Fruit fly (Drosophila melanogaster): ENCODE measurements around the gene CG6163.

CG6163 gene

DNA sequence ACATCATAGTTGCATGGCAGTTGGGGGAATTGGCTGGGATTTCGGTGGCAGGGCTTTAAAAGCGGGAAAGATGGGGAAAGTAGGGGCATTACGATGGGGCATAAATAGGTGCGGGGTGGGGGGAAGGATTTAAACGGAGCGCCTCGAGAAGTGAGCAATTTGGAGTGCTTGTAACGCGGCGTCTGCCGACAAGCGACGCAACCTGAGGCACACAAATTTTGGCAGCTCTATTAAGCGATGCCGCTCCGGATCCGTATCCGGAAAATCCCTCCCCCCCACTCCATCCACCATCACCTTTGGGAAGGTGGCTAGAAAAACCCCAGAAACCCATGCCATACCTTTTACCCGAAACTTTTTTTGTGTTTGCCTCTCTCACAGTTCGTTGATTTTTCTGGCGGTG is 5.1 kb downstream of the CG6163 start:
- TF ChIP-seq D1 (tag; optimal IDR thresholded peaks at IDR 0.05) = no peak
- TF ChIP-seq fd96Ca (GFP tag; IDR thresholded peaks at IDR 0.05) = no peak
- TF ChIP-seq CG4496 (GFP tag; IDR thresholded peaks at IDR 0.05) = no peak
- TF ChIP-seq CG17806 (tag; optimal IDR thresholded peaks at IDR 0.05) = no peak
- TF ChIP-seq Pif1B (GFP tag; optimal IDR thresholded peaks at IDR 0.05) = no peak
- no peak for TF ChIP-seq rn (GFP tag; IDR thresholded peaks at IDR 0.05)
- TF ChIP-seq Pif1A (GFP tag; optimal IDR thresholded peaks at IDR 0.05) = no peak
- no peak for TF ChIP-seq CG32121 (GFP tag; IDR thresholded peaks at IDR 0.05)
- TF ChIP-seq CG12605 (GFP tag; IDR thresholded peaks at IDR 0.05) = no peak
- no peak for TF ChIP-seq CG8159 (tag; optimal IDR thresholded peaks at IDR 0.05)
- no peak for TF ChIP-seq CG13204 (GFP tag; optimal IDR thresholded peaks at IDR 0.05)
- TF ChIP-seq CG14655 (GFP tag; optimal IDR thresholded peaks at IDR 0.05) = no peak
- no peak for TF ChIP-seq gl (tag; optimal IDR thresholded peaks at IDR 0.05)
- TF ChIP-seq Snoo (tag; optimal IDR thresholded peaks at IDR 0.05) = no peak
- no peak for TF ChIP-seq CG8301 (tag; optimal IDR thresholded peaks at IDR 0.05)
- TF ChIP-seq CG10348 (GFP tag; IDR thresholded peaks at IDR 0.05) = no peak
- TF ChIP-seq CG9948 (tag; optimal IDR thresholded peaks at IDR 0.05) = no peak
- TF ChIP-seq Ets98B (GFP tag; IDR thresholded peaks at IDR 0.05) = no peak
- TF ChIP-seq CG34367 (tag; optimal IDR thresholded peaks at IDR 0.05) = no peak

DNA sequence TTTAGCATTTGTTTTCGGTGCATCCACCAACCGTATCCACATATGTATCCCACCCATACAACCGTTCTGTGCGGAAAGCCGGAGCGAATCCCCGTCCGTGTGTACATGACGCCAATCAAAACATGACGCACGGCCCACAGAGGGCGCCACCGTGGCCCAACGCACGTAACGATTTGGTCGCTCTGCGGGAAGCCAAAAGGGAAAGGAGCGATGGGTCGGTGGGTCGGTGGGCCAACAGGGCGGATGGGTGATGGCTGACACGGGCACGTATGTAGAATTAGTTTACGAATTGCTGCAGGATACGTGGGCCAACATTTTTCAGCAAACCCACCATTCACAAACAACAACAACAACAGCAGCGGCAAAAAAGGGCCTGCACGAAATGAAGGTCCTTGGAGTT is 6.0 kb downstream of the CG6163 start:
- TF ChIP-seq CG8301 (tag; optimal IDR thresholded peaks at IDR 0.05) (no peak), CG4496 (GFP tag; IDR thresholded peaks at IDR 0.05) (peak; percentile 57; the same call in 1 of the 3 replicates)

DNA sequence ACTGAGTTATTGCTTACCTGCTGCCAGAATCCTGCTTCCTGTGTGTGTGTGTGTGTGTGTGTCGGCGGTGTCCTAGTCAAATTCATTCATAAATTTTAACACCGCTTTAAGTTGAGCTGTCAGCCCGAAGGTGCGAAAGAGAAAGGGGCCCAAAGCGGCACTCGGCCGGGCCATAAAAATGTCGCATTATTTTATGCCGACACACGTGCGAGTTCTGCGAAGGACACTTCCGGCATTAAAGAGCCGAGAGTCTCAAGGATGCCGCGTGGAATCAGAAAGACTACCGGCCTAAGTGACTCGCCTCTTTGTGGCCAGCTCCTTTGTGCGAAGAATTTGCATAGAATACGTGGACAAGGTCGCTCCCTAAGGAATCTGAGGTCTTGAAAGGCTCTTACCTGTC is 7.6 kb downstream of the CG6163 start:
- no peak for TF ChIP-seq gl (tag; optimal IDR thresholded peaks at IDR 0.05)
- 0 out of 3 replicates have a peak, but pooled peaks have one; percentile 30 for TF ChIP-seq CG4496 (GFP tag; IDR thresholded peaks at IDR 0.05)
- TF ChIP-seq CG34367 (tag; optimal IDR thresholded peaks at IDR 0.05) = no peak

DNA sequence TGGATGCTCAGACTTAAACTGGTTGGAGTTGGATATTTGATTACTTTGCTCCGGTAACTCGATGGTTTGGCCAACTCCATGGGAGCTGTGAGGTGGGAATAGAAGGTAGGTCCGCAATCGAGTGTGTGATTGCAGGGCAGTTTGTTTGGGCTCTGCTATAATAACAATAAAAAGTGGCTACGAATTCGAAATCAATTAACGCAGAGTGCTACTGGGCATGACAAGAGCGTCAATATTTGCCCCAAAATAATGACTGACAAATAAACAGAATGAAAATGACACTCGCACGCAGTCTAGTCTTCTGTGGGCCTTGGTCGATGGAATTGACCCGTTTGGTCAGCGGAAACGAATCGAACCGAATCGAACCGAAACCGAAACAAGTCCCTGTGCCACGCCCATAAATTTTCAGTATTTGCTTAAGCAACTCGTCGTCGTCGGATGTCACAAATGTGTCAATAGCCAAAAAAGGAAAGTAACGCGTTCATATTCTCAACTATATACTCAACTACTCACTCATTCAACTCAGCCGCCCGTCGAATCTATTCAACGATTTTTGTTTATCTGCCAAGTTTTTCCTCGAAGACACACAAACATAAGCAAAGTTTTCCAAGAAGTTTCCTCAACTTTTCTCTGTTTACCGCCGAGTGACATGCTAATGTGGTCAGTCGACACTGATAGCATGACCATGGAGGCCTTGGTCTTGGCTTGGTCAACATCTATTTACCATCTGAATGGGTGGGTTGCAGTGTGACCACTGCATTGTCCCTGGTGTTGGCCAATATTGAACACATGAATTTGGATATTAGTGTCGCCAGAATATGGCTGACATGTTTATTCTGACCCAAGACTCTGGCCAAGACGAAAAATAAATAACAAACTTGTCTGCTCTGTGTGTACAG is 9.0 kb downstream of the CG6163 start:
- TF ChIP-seq Snoo (tag; optimal IDR thresholded peaks at IDR 0.05) (no peak), D1 (tag; optimal IDR thresholded peaks at IDR 0.05) (no peak), Pif1A (GFP tag; optimal IDR thresholded peaks at IDR 0.05) (no peak), gl (tag; optimal IDR thresholded peaks at IDR 0.05) (no peak), CG13204 (GFP tag; optimal IDR thresholded peaks at IDR 0.05) (no peak), Ets98B (GFP tag; IDR thresholded peaks at IDR 0.05) (no peak), CG34367 (tag; optimal IDR thresholded peaks at IDR 0.05) (no peak), CG10348 (GFP tag; IDR thresholded peaks at IDR 0.05) (no peak), CG8301 (tag; optimal IDR thresholded peaks at IDR 0.05) (no peak), rn (GFP tag; IDR thresholded peaks at IDR 0.05) (no peak), CG17806 (tag; optimal IDR thresholded peaks at IDR 0.05) (no peak)

DNA sequence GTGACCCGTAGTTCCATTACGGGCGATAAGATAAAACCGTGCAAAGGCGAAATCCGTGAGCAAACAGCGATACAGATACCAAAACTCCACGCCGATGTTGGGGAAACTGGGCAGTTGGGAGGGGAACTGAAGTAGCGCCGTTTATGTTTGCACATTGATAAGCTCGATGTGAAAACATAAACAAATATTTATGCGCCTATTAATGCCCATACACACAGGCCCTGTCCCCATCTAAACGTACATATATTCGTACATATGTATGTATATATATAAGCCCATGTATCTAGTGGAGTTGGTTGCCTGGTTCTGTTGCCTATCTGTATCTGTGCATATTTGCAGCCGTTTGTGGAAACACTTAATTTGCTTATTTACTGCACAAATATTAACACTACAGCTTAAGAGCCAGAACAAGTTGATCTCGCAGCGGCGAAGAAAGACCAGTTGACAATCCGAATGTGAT is 10.4 kb downstream of the CG6163 start:
- TF ChIP-seq CG4496 (GFP tag; IDR thresholded peaks at IDR 0.05) (no peak), CG8159 (tag; optimal IDR thresholded peaks at IDR 0.05) (peak; percentile 77), CG13204 (GFP tag; optimal IDR thresholded peaks at IDR 0.05) (peak; percentile 73), Ets98B (GFP tag; IDR thresholded peaks at IDR 0.05) (0 out of 2 replicates have a peak, but pooled peaks have one; percentile 35), CG15710 (tag; optimal IDR thresholded peaks at IDR 0.05) (peak; percentile 68), Pif1B (GFP tag; optimal IDR thresholded peaks at IDR 0.05) (peak; percentile 87), Snoo (tag; optimal IDR thresholded peaks at IDR 0.05) (peak; percentile 74), CG12605 (GFP tag; IDR thresholded peaks at IDR 0.05) (peak; percentile 53), CG32121 (GFP tag; IDR thresholded peaks at IDR 0.05) (0 out of 2 replicates have a peak, but pooled peaks have one; percentile 55), CG8301 (tag; optimal IDR thresholded peaks at IDR 0.05) (peak; percentile 48), CG10348 (GFP tag; IDR thresholded peaks at IDR 0.05) (no peak), CG9948 (tag; optimal IDR thresholded peaks at IDR 0.05) (peak; percentile 48), rn (GFP tag; IDR thresholded peaks at IDR 0.05) (no peak), D1 (tag; optimal IDR thresholded peaks at IDR 0.05) (no peak), CG17806 (tag; optimal IDR thresholded peaks at IDR 0.05) (peak; percentile 65), fd96Ca (GFP tag; IDR thresholded peaks at IDR 0.05) (peak; percentile 61; the same call in 2 of the 3 replicates), Pif1A (GFP tag; optimal IDR thresholded peaks at IDR 0.05) (peak; percentile 90), gl (tag; optimal IDR thresholded peaks at IDR 0.05) (peak; percentile 85), CG34367 (tag; optimal IDR thresholded peaks at IDR 0.05) (peak; percentile 79), EcR (GFP tag; optimal IDR thresholded peaks at IDR 0.05) (peak; percentile 53), CG14655 (GFP tag; optimal IDR thresholded peaks at IDR 0.05) (peak; percentile 75)

DNA sequence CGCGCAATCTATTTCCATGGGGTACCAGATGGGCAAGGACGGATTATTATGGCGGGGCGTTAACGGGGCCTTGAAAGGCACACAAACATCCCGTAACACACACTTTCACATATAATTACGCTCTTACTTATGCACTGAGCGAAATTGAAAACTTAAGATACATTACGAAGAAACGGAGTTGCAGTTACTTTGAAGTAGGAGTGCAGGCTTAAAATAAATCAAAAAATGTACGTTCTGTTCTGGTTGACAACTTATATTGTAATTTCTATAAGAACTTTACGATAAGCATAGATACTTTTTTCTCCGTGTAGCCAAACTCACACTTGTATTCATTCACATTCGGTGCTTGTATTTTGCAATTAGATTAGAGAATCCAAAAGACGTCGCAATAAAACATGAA is 11.7 kb downstream of the CG6163 start:
- TF ChIP-seq CG14655 (GFP tag; optimal IDR thresholded peaks at IDR 0.05) (peak; percentile 63), Snoo (tag; optimal IDR thresholded peaks at IDR 0.05) (peak; percentile 68), CG9948 (tag; optimal IDR thresholded peaks at IDR 0.05) (no peak), EcR (GFP tag; optimal IDR thresholded peaks at IDR 0.05) (no peak), fd96Ca (GFP tag; IDR thresholded peaks at IDR 0.05) (peak; percentile 65; the same call in 2 of the 3 replicates), CG32121 (GFP tag; IDR thresholded peaks at IDR 0.05) (peak; percentile 61; the same call in 1 of the 2 replicates), CG4496 (GFP tag; IDR thresholded peaks at IDR 0.05) (peak; percentile 71; the same call in 2 of the 3 replicates), Pif1A (GFP tag; optimal IDR thresholded peaks at IDR 0.05) (peak; percentile 62), CG8159 (tag; optimal IDR thresholded peaks at IDR 0.05) (peak; percentile 26), Ets98B (GFP tag; IDR thresholded peaks at IDR 0.05) (peak; percentile 39; the same call in 1 of the 2 replicates), rn (GFP tag; IDR thresholded peaks at IDR 0.05) (no peak), CG12605 (GFP tag; IDR thresholded peaks at IDR 0.05) (no peak; the same call in 1 of the 2 replicates), CG15710 (tag; optimal IDR thresholded peaks at IDR 0.05) (no peak), CG10348 (GFP tag; IDR thresholded peaks at IDR 0.05) (no peak), CG17806 (tag; optimal IDR thresholded peaks at IDR 0.05) (peak; percentile 19), D1 (tag; optimal IDR thresholded peaks at IDR 0.05) (no peak), CG8301 (tag; optimal IDR thresholded peaks at IDR 0.05) (peak; percentile 40), Pif1B (GFP tag; optimal IDR thresholded peaks at IDR 0.05) (peak; percentile 46), CG13204 (GFP tag; optimal IDR thresholded peaks at IDR 0.05) (no peak), gl (tag; optimal IDR thresholded peaks at IDR 0.05) (no peak), CG34367 (tag; optimal IDR thresholded peaks at IDR 0.05) (no peak)

Data from whole organism, pupa.